Fruit fly (Drosophila melanogaster) whole organism, adult: Measurements from ENCODE around the gene CG33107.

Experiments used
- CG11617 ChIP-seq: fragments of 200-800 bp; sonication (Bioruptor generic); optimal IDR thresholded peaks from 2 replicates; lab custom pipeline; 2017; ENCODE audit warnings: mild to moderate bottlenecking, missing biosample characterization, missing genetic modification reagents, missing genetic modification characterization
- CG1620 ChIP-seq: fragments of 200-800 bp; sonication (Bioruptor generic); optimal IDR thresholded peaks from 2 replicates; lab custom pipeline; 2016; ENCODE audit warnings: missing biosample characterization, missing genetic modification characterization
- CG33017 ChIP-seq: fragments of 200-800 bp; sonication (Bioruptor generic); optimal IDR thresholded peaks from 2 replicates; lab custom pipeline; 2018; ENCODE audit warnings: missing biosample characterization, mild to moderate bottlenecking, missing genetic modification characterization, moderate library complexity
- CG7101 ChIP-seq: fragments of 200-800 bp; sonication (Bioruptor generic); optimal IDR thresholded peaks from 2 replicates; lab custom pipeline; 2018; ENCODE audit warnings: missing biosample characterization, mild to moderate bottlenecking, missing genetic modification characterization, moderate library complexity
- Clk ChIP-seq: fragments of 200-800 bp; sonication (Bioruptor generic); optimal IDR thresholded peaks from 2 replicates; lab custom pipeline; 2017; ENCODE audit warnings: missing biosample characterization, missing genetic modification characterization
- Crg-1 ChIP-seq: fragments of 200-800 bp; sonication (Bioruptor generic); optimal IDR thresholded peaks from 2 replicates; lab custom pipeline; 2016; ENCODE audit warnings: missing biosample characterization, missing genetic modification characterization
- Mnt ChIP-seq: fragments of 200-800 bp; sonication (Bioruptor generic); optimal IDR thresholded peaks from 2 replicates; lab custom pipeline; 2016; ENCODE audit warnings: missing biosample characterization, mild to moderate bottlenecking, missing genetic modification characterization
- cic ChIP-seq: fragments of 200-800 bp; sonication (Bioruptor generic); optimal IDR thresholded peaks from 2 replicates; lab custom pipeline; 2017; ENCODE audit warnings: missing biosample characterization, mild to moderate bottlenecking, missing genetic modification characterization, moderate library complexity
- kay ChIP-seq: fragments of 200-800 bp; sonication (Bioruptor generic); peaks from one replicate; lab custom pipeline; 2016; ENCODE audit warnings: missing biosample characterization, missing genetic modification characterization, borderline replicate concordance
- pad ChIP-seq: fragments of 200-800 bp; sonication (Bioruptor generic); optimal IDR thresholded peaks from 3 replicates; lab custom pipeline; 2017; ENCODE audit warnings: missing biosample characterization, missing genetic modification characterization, mild to moderate bottlenecking, moderate library complexity, missing genetic modification reagents
- tj ChIP-seq: fragments of 200-800 bp; sonication (Bioruptor generic); optimal IDR thresholded peaks from 3 replicates; lab custom pipeline; 2017; ENCODE audit warnings: missing biosample characterization, mild to moderate bottlenecking, missing genetic modification characterization, moderate library complexity
- toe ChIP-seq: fragments of 200-800 bp; sonication (Bioruptor generic); optimal IDR thresholded peaks from 2 replicates; lab custom pipeline; 2016; ENCODE audit warnings: missing biosample characterization, missing genetic modification characterization

DNA sequence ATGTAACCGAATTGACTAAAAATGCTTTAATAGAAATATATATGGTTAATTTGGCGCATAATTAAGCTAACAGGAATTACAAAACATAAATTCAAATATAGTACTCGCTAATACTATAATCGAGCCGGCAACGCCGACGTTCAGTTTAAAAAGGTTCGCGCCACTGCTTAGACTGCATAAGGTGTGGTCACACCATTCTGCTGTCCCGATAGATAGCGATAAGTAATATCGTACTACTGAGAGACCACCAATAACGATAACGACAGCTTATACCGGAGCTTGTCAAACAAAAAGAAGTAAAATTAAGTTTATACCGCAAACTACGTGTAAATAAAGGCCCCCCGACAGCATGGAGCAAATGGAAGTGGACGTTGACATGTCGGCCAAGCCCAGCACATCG, 4.0 kb downstream of the CG33107 start, which contains the start of gene CSN6:
- no peak for TF ChIP-seq CG33017
- TF ChIP-seq pad (GFP tag; lab: Kevin White, UChicago): no peak
- TF ChIP-seq Crg-1 (GFP tag; lab: Kevin White, UChicago): no peak
- no peak for TF ChIP-seq toe (GFP tag; lab: Kevin White, UChicago)
- no peak for TF ChIP-seq Clk
- TF ChIP-seq Mnt (GFP tag; lab: Kevin White, UChicago): peak; percentile 57
- no peak for TF ChIP-seq CG1620
- TF ChIP-seq tj: no peak
- no peak for TF ChIP-seq kay (GFP tag; lab: Kevin White, UChicago)
- TF ChIP-seq cic (GFP tag; lab: Kevin White, UChicago): no peak
- TF ChIP-seq CG7101 (tag; lab: Kevin White, UChicago): no peak
- TF ChIP-seq CG11617 (GFP tag; lab: Kevin White, UChicago): no peak
